Worm (Caenorhabditis elegans): ENCODE measurements around the gene F20C5.6.

Gene F20C5.6

DNA sequence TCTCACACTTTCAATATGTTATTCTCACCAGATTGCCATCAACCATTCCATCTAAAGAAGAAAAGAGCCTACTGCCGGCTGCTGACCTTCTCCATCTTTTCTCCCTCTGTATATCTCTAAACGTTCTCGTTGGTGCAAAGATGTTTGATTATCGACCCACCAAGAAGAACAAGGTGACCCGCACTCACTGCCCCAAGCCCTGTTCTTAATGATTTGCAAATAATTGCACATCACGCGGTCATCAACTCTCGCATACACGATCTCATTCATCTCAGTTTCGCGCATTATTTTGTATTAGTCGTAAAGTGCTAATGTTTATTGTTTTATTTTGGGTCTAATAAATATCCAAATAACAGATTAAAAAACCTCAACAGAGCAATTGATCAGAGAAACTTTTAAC, 46.5 kb upstream of the F20C5.6 start:
- TF ChIP-seq pat-9 (tag; optimal IDR thresholded peaks at IDR 0.05) (no peak), elt-2 (tag; optimal IDR thresholded peaks at IDR 0.05) (peak; percentile 24)

DNA sequence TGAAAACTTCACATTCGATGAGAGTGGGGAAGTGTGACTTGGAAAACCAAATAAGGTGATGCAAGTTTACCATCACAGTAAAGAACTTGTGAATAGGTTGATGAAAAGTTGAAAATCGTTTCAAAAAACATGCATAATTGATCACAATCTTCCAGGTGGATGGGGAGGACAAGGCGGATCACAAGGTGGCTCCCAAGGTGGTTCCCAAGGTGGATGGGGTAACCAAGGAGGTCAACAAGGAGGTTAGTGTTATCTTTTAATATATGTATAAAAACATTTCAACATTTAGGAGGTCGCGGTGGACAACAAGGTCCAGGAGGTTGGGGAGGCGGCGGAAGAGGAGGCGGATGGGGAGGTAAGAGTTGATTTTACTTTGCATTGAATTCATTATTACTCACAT, 44.6 kb upstream of the F20C5.6 start, which contains the start of gene T28C6.10:
Gene T28C6.10 (plus strand): TSS at position 301 of the 400 bp plus-strand sequence.
- no peak for TF ChIP-seq fkh-10 (GFP tag; optimal IDR thresholded peaks at IDR 0.05)
- TF ChIP-seq elt-2 (tag; optimal IDR thresholded peaks at IDR 0.05) = no peak
- TF ChIP-seq che-1 (tag; optimal IDR thresholded peaks at IDR 0.05) = no peak
- no peak for TF ChIP-seq unc-86 (tag; optimal IDR thresholded peaks at IDR 0.05)

DNA sequence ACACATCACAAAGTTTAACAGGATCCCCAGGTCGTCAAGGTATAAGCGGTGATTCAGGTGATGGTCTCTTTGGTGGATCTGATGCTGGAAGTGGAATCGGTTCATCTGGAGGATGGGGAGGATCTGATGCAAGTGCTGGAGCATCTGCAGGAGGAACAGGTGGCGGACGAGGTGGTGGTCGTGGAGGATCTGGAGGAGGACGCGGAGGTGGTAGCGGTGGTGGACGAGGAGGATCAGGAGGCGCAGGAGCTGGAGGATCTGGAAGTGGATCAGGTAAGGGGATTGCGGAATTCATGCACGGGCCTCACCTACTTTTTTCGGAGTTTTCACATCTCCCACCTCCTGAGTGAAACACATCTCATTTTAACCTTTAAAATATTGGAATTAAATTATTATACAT, 43.6 kb upstream of the F20C5.6 start:
- no peak for TF ChIP-seq C08G9.2 (tag; optimal IDR thresholded peaks at IDR 0.05)
- no peak for TF ChIP-seq tbx-7 (tag; optimal IDR thresholded peaks at IDR 0.05)
- TF ChIP-seq gmeb-2 (tag; optimal IDR thresholded peaks at IDR 0.05) = no peak
- no peak for TF ChIP-seq Y22D7AL.16 (tag; optimal IDR thresholded peaks at IDR 0.05)
- no peak for TF ChIP-seq fkh-10 (GFP tag; optimal IDR thresholded peaks at IDR 0.05)
- TF ChIP-seq unc-55 (GFP tag; optimal IDR thresholded peaks at IDR 0.05) = no peak
- TF ChIP-seq ceh-9 (tag; optimal IDR thresholded peaks at IDR 0.05) = no peak

DNA sequence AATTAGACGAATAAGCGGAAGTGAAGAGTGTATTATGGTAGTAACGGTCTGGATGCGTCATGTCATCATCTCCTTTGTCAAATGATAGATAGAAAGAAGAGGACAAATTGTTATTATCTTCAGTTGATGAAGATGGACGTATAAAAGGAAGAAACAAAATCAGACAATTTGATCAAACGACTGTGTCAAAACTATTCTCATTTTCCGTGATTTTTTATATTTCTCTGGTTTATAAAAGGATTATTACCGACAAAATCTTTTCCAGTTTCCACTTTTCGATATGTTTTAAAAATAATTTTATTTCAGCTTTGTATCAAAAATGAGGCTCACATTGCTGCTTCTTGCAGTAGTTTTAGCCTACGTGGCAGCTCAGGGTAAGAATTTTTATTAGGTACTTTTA, 43.0 kb upstream of the F20C5.6 start, which contains the start of gene grsp-2:
Gene grsp-2 (plus strand): TSS at position 301 of the 400 bp plus-strand sequence.
- TF ChIP-seq ceh-24 (tag; optimal IDR thresholded peaks at IDR 0.05) (no peak), pat-9 (tag; optimal IDR thresholded peaks at IDR 0.05) (no peak), pag-3 (tag; optimal IDR thresholded peaks at IDR 0.05; ENCODE audit: borderline replicate concordance) (no peak), sox-4 (tag; optimal IDR thresholded peaks at IDR 0.05) (no peak), Y22D7AL.16 (tag; optimal IDR thresholded peaks at IDR 0.05) (no peak), pqm-1 (tag; optimal IDR thresholded peaks at IDR 0.05) (no peak), ceh-34 (tag; optimal IDR thresholded peaks at IDR 0.05) (no peak), ttx-3 (tag; optimal IDR thresholded peaks at IDR 0.05) (no peak), pha-2 (tag; optimal IDR thresholded peaks at IDR 0.05) (no peak), npax-4 (tag; optimal IDR thresholded peaks at IDR 0.05) (no peak), zip-5 (tag; optimal IDR thresholded peaks at IDR 0.05) (no peak), tbx-2 (tag; optimal IDR thresholded peaks at IDR 0.05) (no peak), sox-2 (GFP tag; IDR thresholded peaks at IDR 0.05) (no peak), madf-2 (tag; optimal IDR thresholded peaks at IDR 0.05) (no peak)

DNA sequence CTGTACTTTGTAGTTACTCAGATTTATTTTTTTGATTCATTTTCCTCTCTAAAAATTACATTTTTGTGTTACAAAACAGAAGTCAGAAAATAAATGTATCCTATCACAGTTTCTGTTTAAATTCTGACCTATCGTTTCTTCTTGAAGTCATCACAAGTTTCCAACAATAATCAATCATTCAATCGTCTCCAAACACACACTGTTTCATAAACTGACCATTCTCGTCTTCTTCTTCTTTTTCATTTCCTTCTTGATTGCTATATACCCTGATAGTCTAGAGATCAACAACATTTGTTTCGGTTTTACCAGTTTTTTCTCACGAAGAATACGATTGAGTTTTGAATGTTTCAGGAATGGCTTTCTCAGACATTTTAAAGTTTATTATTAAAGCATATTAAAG, 42.2 kb upstream of the F20C5.6 start:
- no peak for TF ChIP-seq ztf-16 (tag; optimal IDR thresholded peaks at IDR 0.05)
- no peak for TF ChIP-seq sox-2 (GFP tag; IDR thresholded peaks at IDR 0.05)
- TF ChIP-seq nhr-232 (tag; optimal IDR thresholded peaks at IDR 0.05) = no peak
- TF ChIP-seq madf-2 (tag; optimal IDR thresholded peaks at IDR 0.05) = no peak
- no peak for TF ChIP-seq pha-2 (tag; optimal IDR thresholded peaks at IDR 0.05)
- TF ChIP-seq C08G9.2 (tag; optimal IDR thresholded peaks at IDR 0.05) = no peak
- TF ChIP-seq pqm-1 (tag; optimal IDR thresholded peaks at IDR 0.05) = no peak
- TF ChIP-seq ceh-6 (GFP tag; optimal IDR thresholded peaks at IDR 0.05) = no peak
- no peak for TF ChIP-seq unc-55 (GFP tag; optimal IDR thresholded peaks at IDR 0.05)
- TF ChIP-seq ceh-19 (GFP tag; optimal IDR thresholded peaks at IDR 0.05) = no peak
- TF ChIP-seq ceh-2 (tag; optimal IDR thresholded peaks at IDR 0.05) = no peak
- no peak for TF ChIP-seq ref-2 (tag; optimal IDR thresholded peaks at IDR 0.05)
- no peak for TF ChIP-seq elt-4 (tag; optimal IDR thresholded peaks at IDR 0.05)
- no peak for TF ChIP-seq hlh-13 (GFP tag; optimal IDR thresholded peaks at IDR 0.05)
- TF ChIP-seq K09A11.1 (tag; optimal IDR thresholded peaks at IDR 0.05; ENCODE audit: insufficient read depth) = no peak
- no peak for TF ChIP-seq hlh-6 (tag; optimal IDR thresholded peaks at IDR 0.05)
- no peak for TF ChIP-seq syd-9 (tag; optimal IDR thresholded peaks at IDR 0.05)

Data from whole organism, late embryonic.